Worm (Caenorhabditis elegans): ENCODE results near the gene dbl-1.

The dbl-1 gene

ce11 chrV:6787906-6788430 lies 30.0 kb downstream of the dbl-1 start, which contains the start of gene ZC404.2:
Gene ZC404.2, plus strand, starts transcription at chrV:6787952.
- no peak for TF ChIP-seq W03F9.2 (tag; optimal IDR thresholded peaks at IDR 0.05)
- no peak for TF ChIP-seq him-1 (tag; optimal IDR thresholded peaks at IDR 0.05)
- TF ChIP-seq dao-5 (tag; optimal IDR thresholded peaks at IDR 0.05): no peak

- TF ChIP-seq W03F9.2 (tag; optimal IDR thresholded peaks at IDR 0.05) (no peak), dao-5 (tag; optimal IDR thresholded peaks at IDR 0.05) (no peak), him-1 (tag; optimal IDR thresholded peaks at IDR 0.05) (no peak)
Measured at ce11 chrV:6792565-6792964, 34.6 kb downstream of the dbl-1 start, which contains the start of gene gck-2. Gene gck-2, minus strand, starts transcription at chrV:6792665.

ce11 chrV:6792973-6793372 lies 35.0 kb downstream of the dbl-1 start:
- TF ChIP-seq dao-5 (tag; optimal IDR thresholded peaks at IDR 0.05): no peak
- no peak for TF ChIP-seq him-1 (tag; optimal IDR thresholded peaks at IDR 0.05)
- TF ChIP-seq W03F9.2 (tag; optimal IDR thresholded peaks at IDR 0.05): no peak

ce11 chrV:6793744-6794239 lies 35.9 kb downstream of the dbl-1 start, which contains the start of gene ZC404.1:
Gene ZC404.1, plus strand, starts transcription at chrV:6794189.
- no peak for TF ChIP-seq him-1 (tag; optimal IDR thresholded peaks at IDR 0.05)
- TF ChIP-seq W03F9.2 (tag; optimal IDR thresholded peaks at IDR 0.05): no peak
- no peak for TF ChIP-seq dao-5 (tag; optimal IDR thresholded peaks at IDR 0.05)

- TF ChIP-seq W03F9.2 (tag; optimal IDR thresholded peaks at IDR 0.05) (no peak), dao-5 (tag; optimal IDR thresholded peaks at IDR 0.05) (no peak), him-1 (tag; optimal IDR thresholded peaks at IDR 0.05) (no peak)
Measured at ce11 chrV:6796264-6796663, 38.3 kb downstream of the dbl-1 start.

- TF ChIP-seq W03F9.2 (tag; optimal IDR thresholded peaks at IDR 0.05) (no peak), dao-5 (tag; optimal IDR thresholded peaks at IDR 0.05) (no peak), him-1 (tag; optimal IDR thresholded peaks at IDR 0.05) (no peak)
Measured at ce11 chrV:6796894-6797293, 39.0 kb downstream of the dbl-1 start.

- no peak for TF ChIP-seq dao-5 (tag; optimal IDR thresholded peaks at IDR 0.05)
- no peak for TF ChIP-seq W03F9.2 (tag; optimal IDR thresholded peaks at IDR 0.05)
- no peak for TF ChIP-seq him-1 (tag; optimal IDR thresholded peaks at IDR 0.05)
Measured at ce11 chrV:6799564-6799963, 41.6 kb downstream of the dbl-1 start, which contains the start of gene dmsr-9. Gene dmsr-9, minus strand, starts transcription at chrV:6799664.

ce11 chrV:6801850-6802249 lies 43.9 kb downstream of the dbl-1 start, which contains the start of gene dmsr-10:
Gene dmsr-10, minus strand, starts transcription at chrV:6801950.
- TF ChIP-seq dao-5 (tag; optimal IDR thresholded peaks at IDR 0.05) (no peak), him-1 (tag; optimal IDR thresholded peaks at IDR 0.05) (no peak), W03F9.2 (tag; optimal IDR thresholded peaks at IDR 0.05) (no peak)

- TF ChIP-seq dao-5 (tag; optimal IDR thresholded peaks at IDR 0.05) (no peak), W03F9.2 (tag; optimal IDR thresholded peaks at IDR 0.05) (no peak), him-1 (tag; optimal IDR thresholded peaks at IDR 0.05) (no peak)
Measured at ce11 chrV:6803992-6804391, 46.1 kb downstream of the dbl-1 start, which contains the start of gene dmsr-11. Gene dmsr-11, minus strand, starts transcription at chrV:6804092.

ce11 chrV:6806340-6806739 lies 48.4 kb downstream of the dbl-1 start, which contains the start of gene dmsr-12:
Gene dmsr-12, minus strand, starts transcription at chrV:6806440.
- no peak for TF ChIP-seq him-1 (tag; optimal IDR thresholded peaks at IDR 0.05)
- no peak for TF ChIP-seq dao-5 (tag; optimal IDR thresholded peaks at IDR 0.05)
- no peak for TF ChIP-seq W03F9.2 (tag; optimal IDR thresholded peaks at IDR 0.05)

- TF ChIP-seq W03F9.2 (tag; optimal IDR thresholded peaks at IDR 0.05) (no peak), dao-5 (tag; optimal IDR thresholded peaks at IDR 0.05) (no peak), him-1 (tag; optimal IDR thresholded peaks at IDR 0.05) (no peak)
Measured at ce11 chrV:6808962-6809361, 51.0 kb downstream of the dbl-1 start, which contains the start of gene dmsr-16. Gene dmsr-16, minus strand, starts transcription at chrV:6809062.
